Fruit fly (Drosophila melanogaster) whole organism, embryonic: ENCODE data around the gene Tcs6.

Source experiments
- Adf1 ChIP-seq: fragments of 200-800 bp; sonication (Bioruptor generic); IDR thresholded peaks from 2 replicates; pipeline ENCODE4 v1.3.6; 2022; ENCODE audit warnings: missing biosample characterization, missing genetic modification characterization
- Bteb2 ChIP-seq: fragments of 200-800 bp; sonication (Bioruptor generic); optimal IDR thresholded peaks from 2 replicates; lab custom pipeline; 2016; ENCODE audit warnings: missing biosample characterization, missing genetic modification characterization
- CG10321 ChIP-seq: fragments of 200-800 bp; sonication (Bioruptor generic); IDR thresholded peaks from 2 replicates; pipeline ENCODE4 v1.3.6; 2022; ENCODE audit warnings: missing biosample characterization, missing genetic modification characterization
- CG11723 ChIP-seq: fragments of 200-800 bp; sonication (Bioruptor generic); optimal IDR thresholded peaks from 2 replicates; lab custom pipeline; 2017; ENCODE audit warnings: missing biosample characterization, mild to moderate bottlenecking, missing genetic modification characterization
- CG12104 ChIP-seq: fragments of 200-800 bp; sonication (Bioruptor generic); optimal IDR thresholded peaks from 3 replicates; lab custom pipeline; 2016; ENCODE audit warnings: missing biosample characterization, missing genetic modification characterization
- CG13296 ChIP-seq: fragments of 200-800 bp; sonication (Bioruptor generic); optimal IDR thresholded peaks from 3 replicates; lab custom pipeline; 2018; ENCODE audit warnings: missing biosample characterization, mild to moderate bottlenecking, missing genetic modification characterization
- CG14710 ChIP-seq: fragments of 200-800 bp; sonication (Bioruptor generic); optimal IDR thresholded peaks from 3 replicates; lab custom pipeline; 2019; ENCODE audit warnings: missing biosample characterization, mild to moderate bottlenecking, missing genetic modification characterization, moderate library complexity
- CG15269 ChIP-seq: fragments of 200-800 bp; sonication (Bioruptor generic); optimal IDR thresholded peaks from 2 replicates; lab custom pipeline; 2018; ENCODE audit warnings: missing biosample characterization, mild to moderate bottlenecking, missing genetic modification characterization, moderate library complexity
- CG1602 ChIP-seq: fragments of 200-800 bp; sonication (Bioruptor generic); optimal IDR thresholded peaks from 3 replicates; lab custom pipeline; 2016; ENCODE audit warnings: missing biosample characterization, missing genetic modification characterization
- CG1647 ChIP-seq: fragments of 200-800 bp; sonication (Bioruptor generic); optimal IDR thresholded peaks from 3 replicates; lab custom pipeline; 2016; ENCODE audit warnings: missing biosample characterization, missing genetic modification characterization
- CG16779 ChIP-seq: fragments of 200-800 bp; sonication (Bioruptor generic); IDR thresholded peaks from 2 replicates; pipeline ENCODE4 v1.3.6; 2022; ENCODE audit warnings: missing biosample characterization, missing genetic modification characterization
- CG17912 ChIP-seq: fragments of 200-800 bp; sonication (Bioruptor generic); optimal IDR thresholded peaks from 2 replicates; lab custom pipeline; 2018; ENCODE audit warnings: missing biosample characterization, mild to moderate bottlenecking, missing genetic modification characterization
- CG1792 ChIP-seq: fragments of 200-800 bp; sonication (Bioruptor generic); optimal IDR thresholded peaks from 2 replicates; lab custom pipeline; 2016; ENCODE audit warnings: missing biosample characterization, missing genetic modification characterization
- CG18262 ChIP-seq: fragments of 200-800 bp; optimal IDR thresholded peaks from 3 replicates; lab custom pipeline; 2019; ENCODE audit warnings: missing biosample characterization, mild to moderate bottlenecking, missing genetic modification characterization, moderate library complexity
- CG18599 ChIP-seq: fragments of 200-800 bp; sonication (Bioruptor generic); optimal IDR thresholded peaks from 3 replicates; lab custom pipeline; 2017; ENCODE audit warnings: missing biosample characterization, missing genetic modification characterization, mild to moderate bottlenecking, moderate library complexity, missing genetic modification reagents
- CG18764 ChIP-seq: fragments of 200-800 bp; sonication (Bioruptor generic); optimal IDR thresholded peaks from 3 replicates; lab custom pipeline; 2016; ENCODE audit warnings: missing biosample characterization, missing genetic modification characterization
- CG30431 ChIP-seq: fragments of 200-800 bp; sonication (Bioruptor generic); optimal IDR thresholded peaks from 2 replicates; lab custom pipeline; 2017; ENCODE audit warnings: missing biosample characterization, missing genetic modification characterization
- CG4854 ChIP-seq: fragments of 200-800 bp; sonication (Bioruptor generic); optimal IDR thresholded peaks from 2 replicates; lab custom pipeline; 2016; ENCODE audit warnings: missing biosample characterization, missing genetic modification characterization, inconsistent platforms
- CG6765 ChIP-seq: fragments of 200-800 bp; sonication (Bioruptor generic); optimal IDR thresholded peaks from 3 replicates; lab custom pipeline; 2017; ENCODE audit warnings: missing biosample characterization, mild to moderate bottlenecking, missing genetic modification characterization
- CG6854 ChIP-seq: fragments of 200-800 bp; sonication (Bioruptor generic); optimal IDR thresholded peaks from 3 replicates; lab custom pipeline; 2017; ENCODE audit warnings: missing biosample characterization, mild to moderate bottlenecking, missing genetic modification characterization
- CG8359 ChIP-seq: fragments of 200-800 bp; sonication (Bioruptor generic); optimal IDR thresholded peaks from 2 replicates; lab custom pipeline; 2017; ENCODE audit warnings: missing biosample characterization, mild to moderate bottlenecking, missing genetic modification characterization, borderline replicate concordance
- CG8388 ChIP-seq: fragments of 200-800 bp; sonication (Bioruptor generic); optimal IDR thresholded peaks from 2 replicates; lab custom pipeline; 2019; ENCODE audit warnings: missing biosample characterization, mild to moderate bottlenecking, missing genetic modification characterization, moderate library complexity
- CG9727 ChIP-seq: fragments of 200-800 bp; sonication (Bioruptor generic); optimal IDR thresholded peaks from 3 replicates; lab custom pipeline; 2017; ENCODE audit warnings: missing biosample characterization, mild to moderate bottlenecking, missing genetic modification characterization
- CrebB ChIP-seq: fragments of 200-800 bp; sonication (Bioruptor generic); optimal IDR thresholded peaks from 3 replicates; lab custom pipeline; 2018; ENCODE audit warnings: missing biosample characterization, mild to moderate bottlenecking, missing genetic modification characterization
- Dbx ChIP-seq: fragments of 200-800 bp; sonication (Bioruptor generic); IDR thresholded peaks from 3 replicates; pipeline ENCODE4 v1.3.6; 2022; ENCODE audit warnings: missing biosample characterization, missing genetic modification characterization
- Dref ChIP-seq: fragments of 200-800 bp; sonication (Bioruptor generic); IDR thresholded peaks from 2 replicates; pipeline ENCODE4 v1.3.6; 2022; ENCODE audit warnings: missing biosample characterization, missing genetic modification characterization
- ERR ChIP-seq: fragments of 200-800 bp; sonication (Bioruptor generic); optimal IDR thresholded peaks from 2 replicates; lab custom pipeline; 2016; ENCODE audit warnings: missing biosample characterization, missing genetic modification characterization
- Eip74EF ChIP-seq, 2 experiments: fragments of 200-800 bp in 1 of 2; fragments of >200 bp in 1 of 2; sonication (Bioruptor generic) in 1 of 2; optimal IDR thresholded peaks; 2 replicates each; lab custom pipeline; 2017 to 2019; ENCODE audit warnings: missing biosample characterization in 2 of 2, missing genetic modification characterization in 2 of 2, mild to moderate bottlenecking in 1 of 2, moderate library complexity in 1 of 2
- HLHmδ ChIP-seq: fragments of 200-800 bp; sonication (Bioruptor generic); optimal IDR thresholded peaks from 2 replicates; lab custom pipeline; 2018; ENCODE audit warnings: missing biosample characterization, mild to moderate bottlenecking, missing genetic modification characterization, moderate library complexity
- Hand ChIP-seq: fragments of 200-800 bp; sonication (Bioruptor generic); optimal IDR thresholded peaks from 2 replicates; lab custom pipeline; 2017; ENCODE audit warnings: mild to moderate bottlenecking, missing biosample characterization, missing genetic modification reagents, missing genetic modification characterization
- MBD-R2 ChIP-seq: fragments of 200-800 bp; sonication (Bioruptor generic); IDR thresholded peaks from 2 replicates; pipeline ENCODE4 v1.3.6; 2022; ENCODE audit warnings: missing biosample characterization, missing genetic modification characterization
- Mes4 ChIP-seq: fragments of 200-800 bp; sonication (Bioruptor generic); optimal IDR thresholded peaks from 2 replicates; lab custom pipeline; 2016; ENCODE audit warnings: missing biosample characterization, missing genetic modification characterization
- Mrtf ChIP-seq: fragments of 200-800 bp; sonication (Bioruptor generic); IDR thresholded peaks from 3 replicates; pipeline ENCODE4 v1.3.6; 2022; ENCODE audit warnings: missing biosample characterization, missing genetic modification characterization
- NC2α ChIP-seq: fragments of 200-800 bp; sonication (Bioruptor generic); optimal IDR thresholded peaks from 2 replicates; lab custom pipeline; 2016; ENCODE audit warnings: missing biosample characterization, missing genetic modification characterization
- Xbp1 ChIP-seq: fragments of 200-800 bp; sonication (Bioruptor generic); optimal IDR thresholded peaks from 3 replicates; lab custom pipeline; 2016; ENCODE audit warnings: missing biosample characterization, mild to moderate bottlenecking, missing genetic modification characterization
- ato ChIP-seq: fragments of 200-800 bp; sonication (Bioruptor generic); IDR thresholded peaks from 2 replicates; pipeline ENCODE4 v1.3.6; 2022; ENCODE audit warnings: missing biosample characterization, missing genetic modification characterization; ENCODE audit not compliant: partially characterized antibody
- crol ChIP-seq: fragments of 200-800 bp; sonication (Bioruptor generic); IDR thresholded peaks from 2 replicates; pipeline ENCODE4 v1.3.6; 2022; ENCODE audit warnings: missing biosample characterization, missing genetic modification characterization
- ems ChIP-seq: fragments of 200-800 bp; sonication (Bioruptor generic); optimal IDR thresholded peaks from 3 replicates; lab custom pipeline; 2016; ENCODE audit warnings: missing biosample characterization, missing genetic modification characterization
- gsb ChIP-seq: fragments of 200-800 bp; sonication (Bioruptor generic); IDR thresholded peaks from 2 replicates; pipeline ENCODE4 v1.3.6; 2022; ENCODE audit warnings: missing biosample characterization, missing genetic modification characterization
- mirr ChIP-seq: fragments of 200-800 bp; sonication (Bioruptor generic); optimal IDR thresholded peaks from 3 replicates; lab custom pipeline; 2018; ENCODE audit warnings: missing biosample characterization, mild to moderate bottlenecking, missing genetic modification characterization
- nom ChIP-seq: fragments of 200-800 bp; sonication (Bioruptor generic); optimal IDR thresholded peaks from 2 replicates; lab custom pipeline; 2017; ENCODE audit warnings: missing biosample characterization, missing genetic modification characterization, mild to moderate bottlenecking, moderate library complexity, missing genetic modification reagents
- peb ChIP-seq: fragments of 200-800 bp; sonication (Bioruptor generic); IDR thresholded peaks from 2 replicates; pipeline ENCODE4 v1.3.6; 2022; ENCODE audit warnings: missing biosample characterization, missing genetic modification characterization
- pnt ChIP-seq: fragments of 200-800 bp; sonication (Bioruptor generic); optimal IDR thresholded peaks from 3 replicates; lab custom pipeline; 2016; ENCODE audit warnings: missing biosample characterization, missing genetic modification characterization
- prd ChIP-seq, 3 experiments: fragments of >200 bp in 2 of 3; fragments of 200-800 bp in 1 of 3; sonication (Bioruptor generic) in 1 of 3; optimal IDR thresholded peaks in 2 of 3; IDR thresholded peaks in 1 of 3; 2 replicates in 2 of 3; 3 replicates in 1 of 3; pipeline versions ENCODE4 v1.3.6 to Lab custom; 2017 to 2022; ENCODE audit warnings: missing biosample characterization in 1 of 3, missing genetic modification characterization in 1 of 3
- rib ChIP-seq: fragments of 200-800 bp; sonication (Bioruptor generic); IDR thresholded peaks from 2 replicates; pipeline ENCODE4 v1.3.6; 2022; ENCODE audit warnings: missing biosample characterization, missing genetic modification characterization
- salm ChIP-seq: fragments of 200-800 bp; sonication (Bioruptor generic); optimal IDR thresholded peaks from 2 replicates; lab custom pipeline; 2018; ENCODE audit warnings: missing biosample characterization, mild to moderate bottlenecking, missing genetic modification characterization
- sob ChIP-seq: fragments of 200-800 bp; sonication (Bioruptor generic); IDR thresholded peaks from 2 replicates; pipeline ENCODE4 v1.3.6; 2022; ENCODE audit warnings: missing biosample characterization, missing genetic modification characterization
- unc-4 ChIP-seq: fragments of 200-800 bp; sonication (Bioruptor generic); IDR thresholded peaks from 2 replicates; pipeline ENCODE4 v1.3.6; 2022; ENCODE audit warnings: missing biosample characterization, missing genetic modification characterization; ENCODE audit not compliant: partially characterized antibody
- z ChIP-seq: fragments of 200-800 bp; sonication (Bioruptor generic); IDR thresholded peaks from 3 replicates; pipeline ENCODE4 v1.3.6; 2022; ENCODE audit warnings: missing biosample characterization, missing genetic modification characterization

Tcs6 gene

DNA sequence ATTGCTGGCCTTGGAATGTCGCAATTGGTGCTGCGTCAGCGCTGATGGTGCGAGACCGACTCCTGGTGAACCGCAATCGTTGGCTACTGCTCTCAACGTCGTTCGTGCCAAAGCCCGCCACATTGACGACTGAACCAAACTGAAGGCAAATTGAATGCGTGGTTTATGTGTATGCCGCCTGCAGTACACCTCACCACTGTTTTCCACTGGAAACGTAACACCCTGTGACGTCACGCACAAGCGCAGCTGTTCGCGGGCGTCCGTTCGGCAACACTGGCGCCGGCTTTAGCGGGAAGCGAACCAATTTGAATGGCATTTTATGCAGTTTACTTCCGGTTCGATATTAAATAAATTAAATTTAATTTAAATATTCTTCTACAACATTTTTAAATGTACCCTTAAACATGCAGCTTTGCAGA, 2.8 kb downstream of the Tcs6 start, which contains the start of gene Cmpk (continued):
- TF ChIP-seq Eip74EF (GFP tag; optimal IDR thresholded peaks at IDR 0.05; lab: Kevin White, UChicago) (peak in 1 of 2 experiments; percentile 74), unc-4 (GFP tag; lab: Robert Waterston, UW) (peak; percentile 55), z (GFP tag; lab: Robert Waterston, UW) (0 out of 3 replicates have a peak, but pooled peaks have one; percentile 29), HLHmδ (peak; percentile 91), CG8388 (GFP tag; lab: Kevin White, UChicago) (peak; percentile 41), ems (GFP tag; lab: Kevin White, UChicago) (peak; percentile 16), CG4854 (GFP tag; lab: Kevin White, UChicago) (peak; percentile 16), nom (peak; percentile 80), CG30431 (peak; percentile 64), CG14710 (peak; percentile 81), CG16779 (GFP tag; lab: Robert Waterston, UW) (no peak), gsb (GFP tag; lab: Robert Waterston, UW) (no peak), Mes4 (GFP tag; lab: Kevin White, UChicago) (peak; percentile 39), CrebB (tag; lab: Kevin White, UChicago) (peak; percentile 80), CG9727 (GFP tag; lab: Kevin White, UChicago) (peak; percentile 75), NC2α (GFP tag; lab: Kevin White, UChicago) (no peak), pnt (GFP tag; lab: Kevin White, UChicago) (no peak), Dref (GFP tag; lab: Robert Waterston, UW) (peak; percentile 47), CG6765 (GFP tag; lab: Kevin White, UChicago) (peak; percentile 80), crol (0 out of 2 replicates have a peak, but pooled peaks have one; percentile 27), Xbp1 (GFP tag; lab: Kevin White, UChicago) (peak; percentile 71), rib (GFP tag; lab: Robert Waterston, UW) (no peak), prd (optimal IDR thresholded peaks at IDR 0.05; lab: Kevin White, UChicago) (no peak), prd (GFP tag; IDR thresholded peaks at IDR 0.05; lab: Robert Waterston, UW) (peak; percentile 44; the same call in 2 of the 3 replicates), CG8359 (GFP tag; lab: Kevin White, UChicago) (peak; percentile 43), CG17912 (peak; percentile 89), Adf1 (peak; percentile 52), CG1647 (peak; percentile 60), CG18599 (GFP tag; lab: Kevin White, UChicago) (peak; percentile 84), Mrtf (GFP tag; lab: Robert Waterston, UW) (no peak), CG11723 (GFP tag; lab: Kevin White, UChicago) (peak; percentile 79), CG12104 (GFP tag; lab: Kevin White, UChicago) (peak; percentile 44), Dbx (GFP tag; lab: Robert Waterston, UW) (peak; percentile 61; the same call in 2 of the 3 replicates), ERR (GFP tag; lab: Kevin White, UChicago) (no peak), peb (GFP tag; lab: Robert Waterston, UW) (no peak), CG13296 (peak; percentile 84), salm (tag; lab: Kevin White, UChicago) (peak; percentile 63), CG18262 (tag; lab: Kevin White, UChicago) (peak; percentile 57), Hand (GFP tag; lab: Kevin White, UChicago) (peak; percentile 26), Bteb2 (GFP tag; lab: Kevin White, UChicago) (peak; percentile 1), mirr (peak; percentile 78), CG1602 (no peak), CG15269 (tag; lab: Kevin White, UChicago) (peak; percentile 68), sob (peak; percentile 69), MBD-R2 (GFP tag; lab: Robert Waterston, UW) (peak; percentile 82), CG1792 (GFP tag; lab: Kevin White, UChicago) (no peak), ato (peak; percentile 33; the same call in 1 of the 2 replicates), CG10321 (peak; percentile 26; the same call in 1 of the 2 replicates), CG18764 (GFP tag; lab: Kevin White, UChicago) (peak; percentile 12), CG6854 (peak; percentile 74)
